Worm (Caenorhabditis elegans) whole organism, mixed stage, embryonic: ENCODE measurements around the gene W02A2.12.

Experiments used
- M03D4.4 ChIP-seq: sonication (generic microtip); optimal IDR thresholded peaks from 2 replicates; lab custom pipeline; 2017; ENCODE audit warnings: mild to moderate bottlenecking, missing genetic modification characterization, missing compliant biosample characterization
- bed-3 ChIP-seq: fragments of 200-800 bp; sonication (Bioruptor generic); optimal IDR thresholded peaks from 3 replicates; lab custom pipeline; 2018; ENCODE audit warnings: mild to moderate bottlenecking, missing genetic modification characterization, moderate library complexity, missing compliant biosample characterization
- blmp-1 ChIP-seq: fragments of 150-350 bp; optimal IDR thresholded peaks from 2 replicates; lab custom pipeline; 2014; ENCODE audit warnings: missing biosample characterization, missing genetic modification characterization
- ceh-39 ChIP-seq: fragments of 150-350 bp; optimal IDR thresholded peaks from 2 replicates; lab custom pipeline; 2014; ENCODE audit warnings: missing biosample characterization, missing genetic modification characterization
- ceh-43 ChIP-seq: fragments of 200-800 bp; sonication (Bioruptor generic); optimal IDR thresholded peaks from 2 replicates; lab custom pipeline; 2018; ENCODE audit warnings: mild to moderate bottlenecking, missing genetic modification characterization, moderate library complexity, missing compliant biosample characterization
- ceh-83 ChIP-seq: fragments of 200-800 bp; sonication (Bioruptor generic); optimal IDR thresholded peaks from 2 replicates; lab custom pipeline; 2018; ENCODE audit warnings: mild to moderate bottlenecking, missing genetic modification characterization, missing compliant biosample characterization
- ces-1 ChIP-seq: fragments of 150-350 bp; optimal IDR thresholded peaks from 2 replicates; lab custom pipeline; 2014; ENCODE audit warnings: missing biosample characterization, missing genetic modification reagents, missing genetic modification characterization
- cnd-1 ChIP-seq: fragments of 200-800 bp; sonication (Bioruptor generic); optimal IDR thresholded peaks from 2 replicates; lab custom pipeline; 2018; ENCODE audit warnings: mild to moderate bottlenecking, missing genetic modification characterization, missing compliant biosample characterization
- drap-1 ChIP-seq: fragments of 200-800 bp; sonication (Bioruptor generic); optimal IDR thresholded peaks from 3 replicates; lab custom pipeline; 2018; ENCODE audit warnings: mild to moderate bottlenecking, missing genetic modification characterization, missing compliant biosample characterization
- elt-1 ChIP-seq: sonication (generic microtip); optimal IDR thresholded peaks from 2 replicates; lab custom pipeline; 2017; ENCODE audit warnings: missing genetic modification characterization, mild to moderate bottlenecking, missing compliant biosample characterization, antibody characterized with exemption, moderate library complexity, borderline replicate concordance; ENCODE audit not compliant: insufficient read depth
- elt-3 ChIP-seq: fragments of 150-350 bp; optimal IDR thresholded peaks from 2 replicates; lab custom pipeline; 2014; ENCODE audit warnings: missing biosample characterization, missing genetic modification characterization
- flh-1 ChIP-seq: fragments of 200-800 bp; sonication (Bioruptor generic); optimal IDR thresholded peaks from 2 replicates; lab custom pipeline; 2018; ENCODE audit warnings: mild to moderate bottlenecking, missing genetic modification characterization, moderate library complexity, missing compliant biosample characterization
- ham-2 ChIP-seq: fragments of 200-800 bp; sonication (Bioruptor generic); optimal IDR thresholded peaks from 2 replicates; lab custom pipeline; 2018; ENCODE audit warnings: mild to moderate bottlenecking, missing genetic modification characterization, missing compliant biosample characterization
- hlh-1 ChIP-seq: fragments of 150-350 bp; optimal IDR thresholded peaks from 2 replicates; lab custom pipeline; 2014; ENCODE audit warnings: missing biosample characterization, missing genetic modification reagents, missing genetic modification characterization
- lin-32 ChIP-seq: fragments of 200-800 bp; sonication (Bioruptor generic); optimal IDR thresholded peaks from 2 replicates; lab custom pipeline; 2018; ENCODE audit warnings: mild to moderate bottlenecking, missing genetic modification characterization, missing compliant biosample characterization
- mep-1 ChIP-seq: fragments of 150-350 bp; optimal IDR thresholded peaks from 2 replicates; lab custom pipeline; 2017; ENCODE audit warnings: missing biosample characterization, missing genetic modification reagents, missing genetic modification characterization, inconsistent platforms
- mls-2 ChIP-seq: sonication (generic microtip); optimal IDR thresholded peaks from 2 replicates; lab custom pipeline; 2016; ENCODE audit warnings: mild to moderate bottlenecking, missing genetic modification characterization, moderate library complexity, missing compliant biosample characterization
- nhr-12 ChIP-seq: fragments of 150-350 bp; optimal IDR thresholded peaks from 2 replicates; lab custom pipeline; 2014; ENCODE audit warnings: missing biosample characterization, missing genetic modification characterization
- nhr-237 ChIP-seq: fragments of 150-350 bp; optimal IDR thresholded peaks from 2 replicates; lab custom pipeline; 2014; ENCODE audit warnings: missing biosample characterization, missing genetic modification characterization
- nhr-28 ChIP-seq: fragments of 150-350 bp; optimal IDR thresholded peaks from 2 replicates; lab custom pipeline; 2014; ENCODE audit warnings: missing biosample characterization, missing genetic modification characterization
- nhr-76 ChIP-seq: sonication (generic microtip); optimal IDR thresholded peaks from 2 replicates; lab custom pipeline; 2017; ENCODE audit warnings: missing biosample characterization, missing genetic modification characterization
- pha-4 ChIP-seq: fragments of 150-350 bp; optimal IDR thresholded peaks from 2 replicates; lab custom pipeline; 2018; ENCODE audit warnings: missing biosample characterization, missing genetic modification reagents, missing genetic modification characterization
- sem-2 ChIP-seq: fragments of 200-800 bp; sonication (Bioruptor generic); optimal IDR thresholded peaks from 2 replicates; lab custom pipeline; 2018; ENCODE audit warnings: mild to moderate bottlenecking, missing genetic modification characterization, missing compliant biosample characterization
- snpc-4 ChIP-seq: fragments of 150-350 bp; optimal IDR thresholded peaks from 2 replicates; lab custom pipeline; 2014; ENCODE audit warnings: missing biosample characterization, missing genetic modification characterization
- tbx-8 ChIP-seq: fragments of 200-800 bp; sonication (Bioruptor generic); optimal IDR thresholded peaks from 2 replicates; lab custom pipeline; 2018; ENCODE audit warnings: mild to moderate bottlenecking, missing genetic modification characterization, moderate library complexity, missing compliant biosample characterization
- unc-120 ChIP-seq: sonication (generic microtip); optimal IDR thresholded peaks from 2 replicates; lab custom pipeline; 2017; ENCODE audit warnings: missing genetic modification characterization, missing compliant biosample characterization; ENCODE audit not compliant: poor library complexity, severe bottlenecking
- unc-39 ChIP-seq: fragments of 150-350 bp; optimal IDR thresholded peaks from 2 replicates; lab custom pipeline; 2014; ENCODE audit warnings: missing biosample characterization, missing genetic modification characterization
- unc-62 ChIP-seq: fragments of 150-350 bp; optimal IDR thresholded peaks from 2 replicates; lab custom pipeline; 2014; ENCODE audit warnings: missing biosample characterization, missing genetic modification reagents, missing genetic modification characterization
- zip-8 ChIP-seq: fragments of 150-350 bp; optimal IDR thresholded peaks from 2 replicates; lab custom pipeline; 2014; ENCODE audit warnings: missing biosample characterization, missing genetic modification characterization
- ztf-11 ChIP-seq: fragments of 150-350 bp; optimal IDR thresholded peaks from 2 replicates; lab custom pipeline; 2014; ENCODE audit warnings: missing biosample characterization, missing genetic modification characterization

Gene W02A2.12

DNA sequence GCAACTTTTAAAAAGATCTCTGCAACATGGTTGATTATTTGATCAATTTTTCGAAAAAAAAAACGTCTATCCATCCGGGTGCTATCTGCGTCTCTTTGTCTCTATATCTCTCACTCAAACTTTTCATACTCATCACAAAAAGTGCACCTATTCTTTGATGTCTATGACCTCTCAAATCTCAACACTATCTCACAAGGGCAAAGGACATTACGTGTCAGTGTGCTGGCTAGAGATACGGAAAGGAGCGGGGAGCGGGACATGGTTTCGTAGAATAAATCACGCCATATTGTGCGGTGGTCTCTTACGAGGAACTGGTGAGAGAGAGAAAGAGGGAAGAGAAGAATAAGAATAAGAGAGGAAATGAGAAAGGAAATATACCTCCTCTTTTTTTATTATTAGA, 26.2 kb downstream of the W02A2.12 start:
- TF ChIP-seq nhr-237 (tag; lab: Kevin White, UChicago) (no peak), nhr-28 (no peak), hlh-1 (no peak), unc-62 (no peak), cnd-1 (tag; lab: Kevin White, UChicago) (no peak), nhr-76 (tag; lab: Kevin White, UChicago) (no peak), flh-1 (GFP tag; lab: Kevin White, UChicago) (no peak)
- TF ChIP-seq, all 35 proteins: peak for 0

- TF ChIP-seq pha-4 (tag; lab: Kevin White, UChicago) (no peak), ceh-43 (GFP tag; lab: Kevin White, UChicago) (no peak), flh-1 (GFP tag; lab: Kevin White, UChicago) (no peak), ham-2 (GFP tag; lab: Kevin White, UChicago) (no peak), ceh-39 (tag; lab: Kevin White, UChicago) (no peak), ceh-83 (GFP tag; lab: Kevin White, UChicago) (no peak)
Measured at ce11 chrIV:13319886-13320650, 28.6 kb downstream of the W02A2.12 start.

DNA sequence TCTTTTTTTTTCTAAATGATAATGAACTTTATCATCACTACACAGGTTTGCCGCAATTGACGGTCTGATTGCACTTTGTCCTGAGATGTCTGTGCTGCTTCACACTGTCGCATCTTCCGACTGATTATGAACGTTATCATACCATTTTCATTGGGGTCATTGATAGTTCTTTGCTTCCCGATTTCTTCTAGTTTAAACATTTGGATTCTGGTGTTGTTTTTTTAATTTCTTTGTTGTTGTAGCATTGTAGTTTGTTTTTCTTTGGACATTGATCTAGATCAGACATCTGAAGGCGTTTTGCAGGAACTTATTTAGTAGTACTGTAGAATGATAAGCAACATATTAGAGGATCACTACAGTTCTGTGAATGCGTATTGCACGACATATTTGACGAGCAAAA, 29.9 kb downstream of the W02A2.12 start:
- no peak for TF ChIP-seq ceh-43 (GFP tag; lab: Kevin White, UChicago)
- TF ChIP-seq ces-1 (GFP tag; lab: Kevin White, UChicago): no peak
- no peak for TF ChIP-seq nhr-12 (tag; lab: Kevin White, UChicago)
- no peak for TF ChIP-seq blmp-1
- no peak for TF ChIP-seq unc-120 (tag; lab: Kevin White, UChicago)
- no peak for TF ChIP-seq unc-62
- no peak for TF ChIP-seq sem-2 (GFP tag; lab: Kevin White, UChicago)
- no peak for TF ChIP-seq bed-3
- TF ChIP-seq elt-1 (tag; lab: Kevin White, UChicago): no peak
- TF ChIP-seq pha-4 (tag; lab: Kevin White, UChicago): no peak
- TF ChIP-seq cnd-1 (tag; lab: Kevin White, UChicago): no peak
- no peak for TF ChIP-seq ztf-11
- TF ChIP-seq mls-2 (tag; lab: Kevin White, UChicago): no peak
- TF ChIP-seq lin-32 (GFP tag; lab: Kevin White, UChicago): no peak
- no peak for TF ChIP-seq zip-8 (tag; lab: Kevin White, UChicago)

DNA sequence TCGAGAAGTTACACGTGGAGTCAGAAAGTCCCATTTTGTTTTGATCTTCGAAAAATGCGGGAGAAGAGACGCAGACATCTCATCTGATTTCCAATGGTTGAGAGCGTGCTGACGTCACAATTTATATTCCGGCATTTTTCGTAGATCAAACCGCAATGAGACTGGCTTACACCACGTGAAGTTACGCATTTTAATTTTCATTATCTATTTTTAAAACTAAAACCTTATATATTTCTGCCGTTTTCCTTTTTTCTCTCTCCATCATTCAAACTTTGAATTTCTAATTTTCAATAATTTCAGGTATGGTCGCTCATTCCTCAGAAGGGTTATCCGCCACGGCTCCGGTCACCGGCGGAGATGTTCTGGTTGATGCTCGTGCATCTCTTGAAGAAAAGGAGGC, 33.3 kb downstream of the W02A2.12 start, which contains the start of gene fat-1:
TSS of gene fat-1 (plus strand) at position 301 of the 400 bp plus-strand sequence.
- TF ChIP-seq ces-1 (GFP tag; lab: Kevin White, UChicago): no peak
- TF ChIP-seq tbx-8: no peak
- TF ChIP-seq unc-39 (tag; lab: Kevin White, UChicago): no peak
- TF ChIP-seq elt-3 (tag; lab: Kevin White, UChicago): no peak

- TF ChIP-seq snpc-4 (tag; lab: Kevin White, UChicago): no peak
- no peak for TF ChIP-seq tbx-8
- TF ChIP-seq ztf-11: no peak
- no peak for TF ChIP-seq cnd-1 (tag; lab: Kevin White, UChicago)
- no peak for TF ChIP-seq bed-3
- no peak for TF ChIP-seq ceh-83 (GFP tag; lab: Kevin White, UChicago)
- no peak for TF ChIP-seq mep-1
- TF ChIP-seq drap-1 (GFP tag; lab: Kevin White, UChicago): no peak
- no peak for TF ChIP-seq nhr-237 (tag; lab: Kevin White, UChicago)
- TF ChIP-seq M03D4.4 (tag; lab: Kevin White, UChicago): no peak
- TF ChIP-seq unc-39 (tag; lab: Kevin White, UChicago): no peak
- TF ChIP-seq nhr-12 (tag; lab: Kevin White, UChicago): no peak
- TF ChIP-seq nhr-28: no peak
- no peak for TF ChIP-seq hlh-1
- TF ChIP-seq mls-2 (tag; lab: Kevin White, UChicago): no peak
- TF ChIP-seq unc-120 (tag; lab: Kevin White, UChicago): no peak
Measured at ce11 chrIV:13314181-13314580, 34.5 kb downstream of the W02A2.12 start.
